Fruit fly (Drosophila melanogaster): ENCODE measurements around the gene CG31546.
A peak's percentile ranks its signal among the peaks of the same experiment; 100 is the strongest.

Gene CG31546

dm6 chr3R:5647705-5648568 is 12.5 kb upstream of the CG31546 start (continued):
- TF ChIP-seq emc (GFP tag; optimal IDR thresholded peaks at IDR 0.05) (no peak), fd102C (GFP tag; optimal IDR thresholded peaks at IDR 0.05) (no peak), sisA (GFP tag; IDR thresholded peaks at IDR 0.05) (no peak), CG10959 (GFP tag; IDR thresholded peaks at IDR 0.05) (no peak), CG11247 (GFP tag; IDR thresholded peaks at IDR 0.05) (no peak), Eip74EF (GFP tag; optimal IDR thresholded peaks at IDR 0.05) (no peak), CG11723 (GFP tag; optimal IDR thresholded peaks at IDR 0.05) (no peak), CG10147 (GFP tag; optimal IDR thresholded peaks at IDR 0.05) (no peak), CG2202 (tag; optimal IDR thresholded peaks at IDR 0.05) (no peak), CG4854 (GFP tag; optimal IDR thresholded peaks at IDR 0.05) (no peak), CG15514 (GFP tag; optimal IDR thresholded peaks at IDR 0.05) (no peak), cas (GFP tag; IDR thresholded peaks at IDR 0.05) (no peak), CG8089 (GFP tag; optimal IDR thresholded peaks at IDR 0.05) (no peak), CG9876 (GFP tag; optimal IDR thresholded peaks at IDR 0.05) (no peak), bigmax (GFP tag; optimal IDR thresholded peaks at IDR 0.05) (no peak), Mrtf (GFP tag; IDR thresholded peaks at IDR 0.05) (no peak), mld (GFP tag; IDR thresholded peaks at IDR 0.05; ENCODE audit: partially characterized antibody) (no peak), tna (GFP tag; IDR thresholded peaks at IDR 0.05; ENCODE audit: partially characterized antibody) (no peak), Ptx1 (GFP tag; IDR thresholded peaks at IDR 0.05) (no peak), CG4282 (GFP tag; optimal IDR thresholded peaks at IDR 0.05) (no peak), Awh (GFP tag; IDR thresholded peaks at IDR 0.05) (no peak), Meics (GFP tag; optimal IDR thresholded peaks at IDR 0.05) (no peak), Med (GFP tag) (peak; percentile 79), vvl (GFP tag; IDR thresholded peaks at IDR 0.05) (peak; percentile 52; the same call in 1 of the 2 replicates), Dfd (GFP tag; optimal IDR thresholded peaks at IDR 0.05) (no peak), kah (GFP tag; optimal IDR thresholded peaks at IDR 0.05) (peak; percentile 20), Pdp1 (GFP tag; optimal IDR thresholded peaks at IDR 0.05) (peak in 1 of 2 experiments; percentile 45), peb (GFP tag; IDR thresholded peaks at IDR 0.05) (no peak), CG9817 (tag; optimal IDR thresholded peaks at IDR 0.05) (no peak), CG10462 (GFP tag; optimal IDR thresholded peaks at IDR 0.05) (no peak), MESR4 (GFP tag; optimal IDR thresholded peaks at IDR 0.05) (peak; percentile 86), CG9932 (GFP tag; IDR thresholded peaks at IDR 0.05) (0 out of 2 replicates have a peak, but pooled peaks have one; percentile 6), CG2678 (tag; optimal IDR thresholded peaks at IDR 0.05) (no peak), sens (GFP tag) (peak; percentile 19), dm (GFP tag; optimal IDR thresholded peaks at IDR 0.05) (peak; percentile 3), CG10209 (GFP tag; optimal IDR thresholded peaks at IDR 0.05) (no peak), CHES-1-like (GFP tag; optimal IDR thresholded peaks at IDR 0.05) (no peak), CG11456 (GFP tag; IDR thresholded peaks at IDR 0.05) (no peak), lov (optimal IDR thresholded peaks at IDR 0.05) (no peak), lov (GFP tag; IDR thresholded peaks at IDR 0.05) (no peak), sr (GFP tag; IDR thresholded peaks at IDR 0.05) (peak; percentile 85), lbe (GFP tag; optimal IDR thresholded peaks at IDR 0.05) (no peak), Sry-β (GFP tag; optimal IDR thresholded peaks at IDR 0.05) (no peak), kni (GFP tag; optimal IDR thresholded peaks at IDR 0.05) (peak; percentile 66), vfl (GFP tag; optimal IDR thresholded peaks at IDR 0.05) (no peak), Optix (GFP tag; IDR thresholded peaks at IDR 0.05) (no peak), CG2875 (GFP tag; optimal IDR thresholded peaks at IDR 0.05) (no peak), bcd (GFP tag; optimal IDR thresholded peaks at IDR 0.05) (no peak), hbn (GFP tag; IDR thresholded peaks at IDR 0.05; ENCODE audit: partially characterized antibody) (no peak)
